Worm (Caenorhabditis elegans) whole organism, L4 larva: ENCODE results near the gene fbxb-31.
A peak's percentile ranks its signal among the peaks of the same experiment; 100 is the strongest.

Experiments used
- Y48G9A.11 ChIP-seq: fragments of 200-800 bp; sonication (Bioruptor generic); IDR thresholded peaks from 2 replicates; pipeline ENCODE4 v1.3.6; 2022; ENCODE audit warnings: missing genetic modification reagents, missing genetic modification characterization, missing compliant biosample characterization
- aha-1 ChIP-seq: fragments of 150-350 bp; peaks from one replicate; lab custom pipeline; 2014; ENCODE audit warnings: missing biosample characterization, missing genetic modification characterization
- ceh-62 ChIP-seq: sonication (generic microtip); optimal IDR thresholded peaks from 2 replicates; lab custom pipeline; 2017; ENCODE audit warnings: missing biosample characterization, missing genetic modification characterization
- ceh-82 ChIP-seq: sonication (generic microtip); optimal IDR thresholded peaks from 2 replicates; lab custom pipeline; 2017; ENCODE audit warnings: missing biosample characterization, missing genetic modification characterization
- ces-1 ChIP-seq: fragments of 150-350 bp; sonication (generic microtip); optimal IDR thresholded peaks from 4 replicates; lab custom pipeline; 2014; ENCODE audit warnings: missing biosample characterization, missing genetic modification reagents, missing genetic modification characterization
- daf-8 ChIP-seq: fragments of 200-800 bp; sonication (Bioruptor generic); IDR thresholded peaks from 2 replicates; pipeline ENCODE4 v1.3.6; 2022; ENCODE audit warnings: missing genetic modification characterization, missing compliant biosample characterization
- fkh-10 ChIP-seq: fragments of 150-350 bp; optimal IDR thresholded peaks from 2 replicates; lab custom pipeline; 2014; ENCODE audit warnings: missing biosample characterization, missing genetic modification reagents, missing genetic modification characterization
- fos-1 ChIP-seq: fragments of 150-350 bp; optimal IDR thresholded peaks from 2 replicates; lab custom pipeline; 2014; ENCODE audit warnings: missing biosample characterization, missing genetic modification characterization
- gei-8 ChIP-seq: fragments of 200-800 bp; sonication (Bioruptor generic); optimal IDR thresholded peaks from 2 replicates; lab custom pipeline; 2018; ENCODE audit warnings: mild to moderate bottlenecking, missing genetic modification characterization, missing compliant biosample characterization
- hif-1 ChIP-seq, 2 experiments: sonication (generic microtip); optimal IDR thresholded peaks; 2 replicates each; lab custom pipeline; 2016 to 2017; ENCODE audit warnings: missing compliant biosample characterization in 2 of 2, missing genetic modification characterization in 2 of 2, missing genetic modification reagents in 2 of 2, missing genotype in 2 of 2, mild to moderate bottlenecking in 1 of 2
- hmg-1.1 ChIP-seq: fragments of 200-800 bp; sonication (Bioruptor generic); IDR thresholded peaks from 2 replicates; pipeline ENCODE4 v1.3.6; 2022; ENCODE audit warnings: missing genetic modification reagents, missing genetic modification characterization, missing compliant biosample characterization
- lim-7 ChIP-seq: fragments of 200-800 bp; sonication (Bioruptor generic); IDR thresholded peaks from 2 replicates; pipeline ENCODE4 v1.3.6; 2022; ENCODE audit warnings: missing genetic modification characterization, missing compliant biosample characterization
- lin-15B ChIP-seq: fragments of 150-350 bp; sonication (generic microtip); optimal IDR thresholded peaks from 3 replicates; lab custom pipeline; 2014; ENCODE audit warnings: missing biosample characterization, missing genetic modification characterization
- lin-29 ChIP-seq: fragments of 200-800 bp; sonication (Bioruptor generic); IDR thresholded peaks from 2 replicates; pipeline ENCODE4 v1.3.6; 2022; ENCODE audit warnings: missing genetic modification reagents, missing genetic modification characterization, missing compliant biosample characterization
- lin-38 ChIP-seq: fragments of 200-800 bp; sonication (Bioruptor generic); IDR thresholded peaks from 2 replicates; pipeline ENCODE4 v1.3.6; 2022; ENCODE audit warnings: missing genetic modification reagents, missing genetic modification characterization, missing compliant biosample characterization
- lin-39 ChIP-seq: fragments of 150-350 bp; optimal IDR thresholded peaks from 2 replicates; lab custom pipeline; 2014; ENCODE audit warnings: missing biosample characterization, missing genetic modification reagents, missing genetic modification characterization
- madf-5 ChIP-seq, 2 experiments: fragments of 200-800 bp; sonication (Bioruptor generic); IDR thresholded peaks; 2 replicates each; pipeline ENCODE4 v1.3.6; 2022; ENCODE audit warnings: missing compliant biosample characterization in 2 of 2, missing genetic modification characterization in 2 of 2
- madf-9 ChIP-seq: fragments of 200-800 bp; sonication (Bioruptor generic); conservative IDR thresholded peaks from 2 replicates; pipeline ENCODE4 v1.3.6; 2022; ENCODE audit warnings: missing genetic modification reagents, missing genetic modification characterization, missing compliant biosample characterization
- mdt-29 ChIP-seq: fragments of 200-800 bp; sonication (Bioruptor generic); IDR thresholded peaks from 2 replicates; pipeline ENCODE4 v1.3.6; 2022; ENCODE audit warnings: missing genetic modification reagents, missing genetic modification characterization, missing compliant biosample characterization
- mes-2 ChIP-seq: sonication (generic microtip); optimal IDR thresholded peaks from 2 replicates; lab custom pipeline; 2016; ENCODE audit warnings: missing genotype, mild to moderate bottlenecking, missing genetic modification characterization, missing compliant biosample characterization; ENCODE audit not compliant: poor library complexity, severe bottlenecking
- mxl-2 ChIP-seq: fragments of 200-800 bp; sonication (Bioruptor generic); conservative IDR thresholded peaks from 2 replicates; pipeline ENCODE4 v1.3.6; 2022; ENCODE audit warnings: missing genetic modification reagents, missing genetic modification characterization, missing compliant biosample characterization
- nhr-10 ChIP-seq: fragments of 150-350 bp; optimal IDR thresholded peaks from 2 replicates; lab custom pipeline; 2014; ENCODE audit warnings: missing biosample characterization, missing genetic modification characterization
- nhr-41 ChIP-seq: fragments of 200-800 bp; sonication (Bioruptor generic); IDR thresholded peaks from 2 replicates; pipeline ENCODE4 v1.3.6; 2022; ENCODE audit warnings: missing genetic modification reagents, missing genetic modification characterization, missing compliant biosample characterization
- nhr-48 ChIP-seq: sonication (generic microtip); optimal IDR thresholded peaks from 2 replicates; lab custom pipeline; 2016; ENCODE audit warnings: mild to moderate bottlenecking, missing genetic modification characterization, missing compliant biosample characterization
- nhr-77 ChIP-seq: fragments of 150-350 bp; optimal IDR thresholded peaks from 2 replicates; lab custom pipeline; 2014; ENCODE audit warnings: missing biosample characterization, missing genetic modification characterization
- pha-4 ChIP-seq, 2 experiments: fragments of 150-350 bp in 1 of 2; fragments of 200-800 bp in 1 of 2; sonication (Bioruptor generic) in 1 of 2; IDR thresholded peaks in 1 of 2; optimal IDR thresholded peaks in 1 of 2; 2 replicates each; pipeline versions ENCODE4 v1.3.6 to Lab custom; 2014 to 2022; ENCODE audit warnings: missing genetic modification characterization in 2 of 2, missing genetic modification reagents in 2 of 2, missing biosample characterization in 1 of 2, missing compliant biosample characterization in 1 of 2
- php-3 ChIP-seq: fragments of 200-800 bp; sonication (Bioruptor generic); IDR thresholded peaks from 2 replicates; pipeline ENCODE4 v1.3.6; 2022; ENCODE audit warnings: missing genetic modification reagents, missing genetic modification characterization, missing compliant biosample characterization
- skn-1 ChIP-seq: fragments of 150-350 bp; optimal IDR thresholded peaks from 2 replicates; lab custom pipeline; 2014; ENCODE audit warnings: missing biosample characterization, missing genetic modification characterization
- snpc-1.2 ChIP-seq: fragments of 200-800 bp; sonication (Bioruptor generic); IDR thresholded peaks from 2 replicates; pipeline ENCODE4 v1.3.6; 2022; ENCODE audit warnings: missing genetic modification reagents, missing genetic modification characterization, missing compliant biosample characterization
- spr-1 ChIP-seq: sonication (generic microtip); optimal IDR thresholded peaks from 2 replicates; lab custom pipeline; 2016; ENCODE audit warnings: mild to moderate bottlenecking, missing genetic modification characterization, missing compliant biosample characterization
- unc-62 ChIP-seq, 3 experiments: fragments of 150-350 bp in 1 of 3; sonication (generic microtip); optimal IDR thresholded peaks in 2 of 3; peaks in 1 of 3; 1 replicate in 1 of 3; 2 replicates in 2 of 3; lab custom pipeline; 2014 to 2017; ENCODE audit warnings: missing biosample characterization in 3 of 3, missing genetic modification characterization in 3 of 3, missing genetic modification reagents in 3 of 3, missing genotype in 1 of 3
- zfp-2 ChIP-seq: sonication (generic microtip); optimal IDR thresholded peaks from 2 replicates; lab custom pipeline; 2016; ENCODE audit warnings: mild to moderate bottlenecking, missing genetic modification characterization, missing compliant biosample characterization

fbxb-31 gene

DNA sequence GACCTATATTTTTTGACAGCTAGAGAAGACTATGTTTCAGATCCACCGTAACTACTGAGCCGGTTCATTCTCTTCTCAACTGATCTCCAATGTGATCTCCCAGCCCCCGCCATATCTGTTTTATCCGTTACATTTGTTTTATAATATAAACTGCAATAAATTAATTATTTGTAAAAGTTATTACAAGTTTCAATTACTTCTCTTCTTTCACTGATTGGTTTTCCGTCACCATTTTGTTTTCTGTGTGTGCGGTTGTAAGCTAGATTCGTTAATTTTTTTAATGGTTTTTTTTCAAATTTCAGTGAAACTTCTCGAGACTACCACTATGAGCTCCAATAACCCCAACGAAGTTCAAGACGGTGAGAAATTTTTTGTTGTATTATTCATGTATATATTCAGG, 8.3 kb downstream of the fbxb-31 start, which contains the start of gene M151.2:
Gene M151.2 (plus strand): TSS at position 301 of the 400 bp plus-strand sequence.
- no peak for TF ChIP-seq aha-1 (tag; lab: Kevin White, UChicago)
- TF ChIP-seq nhr-10 (tag; lab: Kevin White, UChicago): no peak
- TF ChIP-seq hif-1 (tag; optimal IDR thresholded peaks at IDR 0.05; lab: Kevin White, UChicago): no peak
- TF ChIP-seq skn-1: no peak
- TF ChIP-seq nhr-41 (GFP tag; lab: Robert Waterston, UW): no peak
- no peak for TF ChIP-seq spr-1 (tag; lab: Kevin White, UChicago)
- TF ChIP-seq, all 104 proteins: peak for 0

DNA sequence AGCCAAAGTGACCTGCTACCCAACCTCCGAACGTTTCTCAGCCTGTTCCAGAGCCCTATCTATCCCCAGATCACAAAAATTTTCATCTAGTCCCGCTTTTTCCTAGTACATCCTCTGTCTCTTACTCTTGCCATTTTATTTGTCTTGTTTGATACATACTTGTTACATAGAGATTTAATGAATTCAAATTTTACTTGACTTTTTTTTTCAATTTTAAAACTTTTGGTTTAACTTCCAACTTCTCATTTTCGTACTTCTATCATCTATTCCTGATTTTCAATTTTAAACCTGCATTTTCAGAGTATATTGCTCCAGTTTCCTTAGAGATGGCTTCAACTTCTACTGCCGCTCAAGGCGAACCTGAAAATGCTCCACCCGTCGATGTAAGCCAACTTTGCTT, 12.3 kb downstream of the fbxb-31 start, which contains the start of gene M151.3:
Gene M151.3 (plus strand): TSS at position 301 of the 400 bp plus-strand sequence.
- no peak for TF ChIP-seq mdt-29
- TF ChIP-seq ceh-62 (tag; lab: Kevin White, UChicago): no peak
- no peak for TF ChIP-seq lin-29 (GFP tag; lab: Robert Waterston, UW)
- no peak for TF ChIP-seq mes-2 (tag; lab: Kevin White, UChicago)
- peak in 1 of 2 experiments; percentile 3 for TF ChIP-seq unc-62 (GFP tag; optimal IDR thresholded peaks at IDR 0.05 in 1 of 2; lab: Kevin White, UChicago)
- no peak for TF ChIP-seq unc-62 (tag; optimal IDR thresholded peaks at IDR 0.05; lab: Kevin White, UChicago)
- TF ChIP-seq, all 104 proteins: peak for 1

DNA sequence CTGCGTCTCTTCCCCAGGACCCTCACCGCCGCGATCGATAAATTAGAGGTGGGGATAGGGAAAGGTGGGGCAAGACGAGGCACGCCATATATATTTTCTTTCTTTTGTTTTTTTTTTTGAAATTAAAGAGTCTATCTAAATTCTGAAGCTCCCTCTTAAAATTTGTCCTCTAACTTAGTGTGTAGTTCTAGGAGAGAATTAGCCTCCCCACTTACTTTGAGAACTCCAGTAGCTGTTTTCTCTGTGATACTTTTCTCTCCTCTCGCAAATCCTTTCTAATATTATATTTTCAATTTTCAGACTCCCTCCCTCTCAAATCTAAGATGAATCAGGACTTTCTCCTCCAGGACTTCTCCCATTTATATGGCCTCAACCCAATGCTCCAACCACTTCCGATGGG, 17.1 kb downstream of the fbxb-31 start, which contains the start of gene M151.7:
Gene M151.7 (plus strand): TSS at position 301 of the 400 bp plus-strand sequence.
- TF ChIP-seq pha-4 (GFP tag; IDR thresholded peaks at IDR 0.05; lab: Robert Waterston, UW): no peak
- no peak for TF ChIP-seq pha-4 (tag; optimal IDR thresholded peaks at IDR 0.05; lab: Kevin White, UChicago)
- no peak for TF ChIP-seq zfp-2 (tag; lab: Kevin White, UChicago)
- no peak for TF ChIP-seq lin-38
- no peak for TF ChIP-seq lin-15B (tag; lab: Kevin White, UChicago)
- no peak for TF ChIP-seq nhr-48 (tag; lab: Kevin White, UChicago)
- no peak for TF ChIP-seq snpc-1.2 (GFP tag; lab: Robert Waterston, UW)
- no peak for TF ChIP-seq mxl-2
- TF ChIP-seq php-3 (GFP tag; lab: Robert Waterston, UW): no peak
- TF ChIP-seq fkh-10 (GFP tag; lab: Kevin White, UChicago): no peak
- TF ChIP-seq Y48G9A.11 (GFP tag; lab: Robert Waterston, UW): no peak
- no peak for TF ChIP-seq fos-1 (tag; lab: Kevin White, UChicago)
- no peak for TF ChIP-seq nhr-77
- TF ChIP-seq ces-1 (GFP tag; lab: Kevin White, UChicago): no peak
- no peak for TF ChIP-seq ceh-82 (tag; lab: Kevin White, UChicago)
- TF ChIP-seq lim-7 (GFP tag; lab: Robert Waterston, UW): no peak
- TF ChIP-seq gei-8 (GFP tag; lab: Kevin White, UChicago): no peak
- no peak for TF ChIP-seq daf-8
- no peak for TF ChIP-seq madf-5 (GFP tag; IDR thresholded peaks at IDR 0.05; lab: Robert Waterston, UW)
- no peak for TF ChIP-seq lin-39
- TF ChIP-seq, all 104 proteins: peak for 0

DNA sequence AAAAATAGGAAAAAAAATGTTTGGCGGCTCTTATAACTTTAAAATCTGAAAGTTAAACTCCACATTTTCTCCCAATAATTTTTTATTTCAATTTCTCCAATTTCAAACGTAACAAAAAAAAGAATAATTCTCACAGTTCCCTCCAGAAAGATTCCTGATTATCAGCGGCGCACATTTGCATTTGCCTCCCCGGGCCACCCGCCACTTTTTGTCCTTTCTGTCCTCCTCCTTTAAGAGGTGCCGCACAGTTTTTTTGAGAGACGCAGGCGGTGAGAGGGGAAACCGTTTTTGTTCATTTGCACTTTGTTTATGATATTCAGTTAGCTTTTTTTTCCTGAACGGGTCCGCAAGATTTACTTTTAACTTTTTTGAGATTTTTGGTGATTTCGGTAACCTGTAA, 18.3 kb downstream of the fbxb-31 start:
- TF ChIP-seq madf-9 (GFP tag; lab: Robert Waterston, UW) (no peak), aha-1 (tag; lab: Kevin White, UChicago) (peak; percentile 48), hmg-1.1 (GFP tag; lab: Robert Waterston, UW) (no peak)

DNA sequence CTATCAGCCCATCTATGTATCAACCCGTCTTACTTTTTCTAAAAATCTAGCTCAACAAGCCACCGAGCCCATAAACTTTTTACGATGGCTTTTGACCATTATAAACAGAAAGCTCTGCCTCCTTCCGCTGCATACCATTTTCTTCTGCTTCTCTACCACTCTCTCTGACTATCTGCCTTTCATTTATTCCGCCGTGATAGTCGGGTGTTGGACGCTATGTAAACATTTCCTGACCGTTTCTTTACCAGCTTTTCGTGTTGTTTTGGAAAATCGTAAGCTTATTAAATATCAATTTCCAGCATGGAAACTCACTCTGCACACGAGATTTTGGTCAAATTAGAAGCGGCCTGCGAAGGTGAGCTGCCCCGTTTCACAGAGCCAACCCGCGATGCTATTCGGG, 21.6 kb downstream of the fbxb-31 start, which contains the start of gene F40E12.1:
Gene F40E12.1 (plus strand): TSS at position 301 of the 400 bp plus-strand sequence.
- TF ChIP-seq pha-4 (GFP tag; IDR thresholded peaks at IDR 0.05; lab: Robert Waterston, UW) (no peak), pha-4 (tag; optimal IDR thresholded peaks at IDR 0.05; lab: Kevin White, UChicago) (no peak)
